Worm (Caenorhabditis elegans) whole organism, dauer: ENCODE results near the gene srw-115.

Source experiments
- unc-62 ChIP-seq: sonication (generic microtip); optimal IDR thresholded peaks from 2 replicates; lab custom pipeline; 2017; ENCODE audit warnings: missing biosample characterization, missing genetic modification reagents, missing genetic modification characterization

Gene srw-115

DNA sequence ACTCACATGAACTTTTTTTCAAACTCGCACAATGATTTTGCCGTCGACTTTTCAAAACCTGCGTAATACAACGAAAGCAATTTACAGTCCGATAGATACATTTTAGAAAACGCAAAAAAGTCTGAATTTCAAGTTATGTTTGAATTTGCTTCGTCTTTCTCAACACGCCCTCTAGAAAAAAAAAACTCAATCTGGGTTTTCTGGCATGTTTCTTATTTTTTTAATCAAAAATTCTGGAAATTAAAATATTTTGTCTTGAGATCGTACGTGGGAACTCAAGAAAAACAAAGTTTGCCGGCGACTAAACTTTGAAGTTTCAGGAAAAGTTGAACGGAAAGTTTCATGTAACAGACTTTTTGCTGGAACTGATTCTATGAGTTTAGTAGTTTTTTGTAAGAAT lies at the start of gene srw-115:
Gene srw-115 (minus strand): TSS at position 101 of the 400 bp plus-strand sequence.
- TF ChIP-seq unc-62 (GFP tag; lab: Kevin White, UChicago) = no peak

- no peak for TF ChIP-seq unc-62 (GFP tag; lab: Kevin White, UChicago)
Observed at ce11 chrV:3040930-3041329, 47.2 kb upstream of the srw-115 start.

DNA sequence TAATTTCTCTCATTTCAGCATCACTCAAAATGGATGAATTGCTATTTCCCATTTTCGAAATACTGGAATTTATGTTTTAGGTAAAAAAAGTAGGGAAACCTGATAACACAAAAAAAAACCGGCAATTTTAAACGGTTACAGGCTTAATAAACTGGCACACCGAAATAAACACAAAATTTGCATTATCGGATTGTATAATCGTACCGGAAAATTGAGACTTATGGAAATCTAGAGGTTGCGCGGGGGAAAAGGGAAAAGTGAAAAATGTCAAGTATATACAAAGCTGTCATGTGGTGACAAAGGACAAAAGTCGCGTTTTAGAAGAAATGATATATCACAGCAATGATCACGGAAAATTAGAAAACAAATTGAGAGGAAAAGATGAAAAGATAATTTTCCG lies 45.6 kb upstream of the srw-115 start, which contains the start of gene chpf-2:
Gene chpf-2 (minus strand): TSS at position 101 of the 400 bp plus-strand sequence.
- TF ChIP-seq unc-62 (GFP tag; lab: Kevin White, UChicago) = no peak

DNA sequence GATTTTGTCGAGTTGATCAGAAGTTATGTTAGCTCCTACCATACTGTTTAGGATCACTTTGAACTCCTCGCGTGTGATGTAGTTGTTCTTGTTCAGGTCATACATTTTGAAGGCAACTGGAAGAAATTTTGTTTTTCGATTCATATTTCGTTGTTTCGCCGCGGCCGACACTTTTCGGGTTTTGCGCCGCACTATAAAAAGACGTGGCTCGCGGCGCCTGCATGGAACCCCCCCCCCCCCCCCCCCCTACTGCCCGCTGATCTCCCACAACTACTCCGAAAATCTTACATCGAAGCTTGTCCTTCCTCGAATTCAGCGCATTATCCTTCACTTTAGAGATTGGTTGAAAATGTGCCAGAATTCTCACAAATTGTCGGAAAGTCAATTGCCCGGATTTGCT lies 44.3 kb upstream of the srw-115 start:
- TF ChIP-seq unc-62 (GFP tag; lab: Kevin White, UChicago) = no peak

- no peak for TF ChIP-seq unc-62 (GFP tag; lab: Kevin White, UChicago)
Observed at ce11 chrV:3034236-3034635, 40.5 kb upstream of the srw-115 start, which contains the start of gene srw-8. Gene srw-8 (minus strand): TSS chrV:3034336.

ce11 chrV:3032343-3032742 lies 38.6 kb upstream of the srw-115 start, which contains the start of gene irld-38:
Gene irld-38 (minus strand): TSS chrV:3032443.
- TF ChIP-seq unc-62 (GFP tag; lab: Kevin White, UChicago) = no peak

- TF ChIP-seq unc-62 (GFP tag; lab: Kevin White, UChicago) = no peak
Observed at ce11 chrV:3028205-3028604, 34.5 kb upstream of the srw-115 start, which contains the start of gene asp-7. Gene asp-7 (plus strand): TSS chrV:3028285.

- no peak for TF ChIP-seq unc-62 (GFP tag; lab: Kevin White, UChicago)
Observed at ce11 chrV:3024274-3024673, 30.6 kb upstream of the srw-115 start, which contains the start of gene asp-8. Gene asp-8 (plus strand): TSS chrV:3024549.

- TF ChIP-seq unc-62 (GFP tag; lab: Kevin White, UChicago) = no peak
Observed at ce11 chrV:3021306-3021705, 27.6 kb upstream of the srw-115 start, which contains the start of gene irld-12. Gene irld-12 (minus strand): TSS chrV:3021406.

ce11 chrV:3017930-3018329 lies 24.2 kb upstream of the srw-115 start:
- TF ChIP-seq unc-62 (GFP tag; lab: Kevin White, UChicago) = no peak

ce11 chrV:3014185-3014584 lies 20.5 kb upstream of the srw-115 start, which contains the start of gene K12D9.1:
Gene K12D9.1 (plus strand): TSS chrV:3014485.
- no peak for TF ChIP-seq unc-62 (GFP tag; lab: Kevin White, UChicago)

- TF ChIP-seq unc-62 (GFP tag; lab: Kevin White, UChicago) = no peak
Observed at ce11 chrV:3011394-3011793, 17.7 kb upstream of the srw-115 start, which contains the start of gene srw-135. Gene srw-135 (minus strand): TSS chrV:3011494.

DNA sequence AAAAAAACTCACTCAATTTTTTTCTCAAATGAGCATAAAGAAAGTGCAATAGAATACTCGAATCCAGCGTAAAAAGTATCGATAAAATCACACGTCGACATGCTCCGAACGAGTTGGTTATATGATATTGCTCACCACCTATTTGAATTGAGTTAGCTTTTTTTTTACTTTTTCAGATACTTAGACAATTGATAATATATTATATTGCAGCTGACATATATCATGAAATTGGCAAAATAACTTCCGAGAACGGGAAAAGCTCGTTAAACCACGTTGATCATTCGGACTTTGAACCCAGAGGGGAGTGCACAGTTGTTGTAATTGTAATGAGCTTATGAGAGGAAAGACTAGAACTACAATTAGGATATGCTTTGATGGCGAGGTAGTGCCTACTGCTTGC lies 16.8 kb upstream of the srw-115 start, which contains the start of gene srw-136:
Gene srw-136 (minus strand): TSS at position 101 of the 400 bp plus-strand sequence.
- no peak for TF ChIP-seq unc-62 (GFP tag; lab: Kevin White, UChicago)

DNA sequence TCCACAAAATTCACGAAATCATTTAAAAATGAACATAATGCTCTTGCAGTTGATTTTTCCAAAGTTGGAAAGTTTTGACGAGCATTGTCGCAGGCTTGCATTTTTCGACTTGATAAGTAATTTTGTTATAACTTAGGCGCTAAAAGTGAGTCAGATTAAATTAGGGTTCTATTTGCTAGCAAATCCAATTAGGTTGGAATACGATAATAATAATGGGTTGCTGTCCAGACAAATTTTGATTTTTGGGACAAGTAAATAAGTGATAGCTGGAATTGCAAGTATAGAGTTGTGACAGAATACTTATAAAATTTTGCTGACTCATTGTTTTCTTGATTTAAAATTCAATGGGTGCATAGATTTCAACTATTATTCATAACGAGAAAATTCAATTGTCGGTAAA lies 12.2 kb upstream of the srw-115 start, which contains the start of gene srw-112:
Gene srw-112 (minus strand): TSS at position 101 of the 400 bp plus-strand sequence.
- no peak for TF ChIP-seq unc-62 (GFP tag; lab: Kevin White, UChicago)

DNA sequence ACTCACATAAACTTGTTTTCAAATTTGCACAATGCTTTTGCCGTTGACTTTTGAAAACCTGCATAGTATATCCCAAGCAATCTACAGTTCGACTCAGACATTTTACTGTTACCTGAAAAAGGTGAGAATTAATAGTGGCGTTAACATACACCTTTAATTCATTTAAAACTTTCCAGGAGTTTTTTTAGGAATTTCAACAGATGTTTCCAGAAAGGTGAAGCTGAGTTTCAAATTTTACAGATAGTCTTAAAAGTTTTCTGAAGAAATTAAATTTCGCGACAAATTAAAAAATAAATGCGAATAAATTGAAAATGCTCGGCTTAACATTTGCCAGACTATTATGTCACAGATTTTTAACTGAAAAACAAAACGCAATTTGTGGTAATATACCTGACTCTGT lies 6.0 kb upstream of the srw-115 start, which contains the start of gene srw-119:
Gene srw-119 (minus strand): TSS at position 101 of the 400 bp plus-strand sequence.
- TF ChIP-seq unc-62 (GFP tag; lab: Kevin White, UChicago) = no peak

- TF ChIP-seq unc-62 (GFP tag; lab: Kevin White, UChicago) = no peak
Observed at ce11 chrV:2996105-2996504, 2.4 kb upstream of the srw-115 start, which contains the start of gene srw-120. Gene srw-120 (minus strand): TSS chrV:2996205.

- TF ChIP-seq unc-62 (GFP tag; lab: Kevin White, UChicago) = no peak
Observed at ce11 chrV:2992060-2992459, 1.7 kb downstream of the srw-115 start.
